Fruit fly (Drosophila melanogaster) whole organism, adult: Measurements from ENCODE around the gene CG31952.

Experiments used
- CG11617 ChIP-seq: fragments of 200-800 bp; sonication (Bioruptor generic); optimal IDR thresholded peaks from 2 replicates; lab custom pipeline; 2017; ENCODE audit warnings: mild to moderate bottlenecking, missing biosample characterization, missing genetic modification reagents, missing genetic modification characterization
- CG12768 ChIP-seq: fragments of 200-800 bp; sonication (Bioruptor generic); optimal IDR thresholded peaks from 2 replicates; lab custom pipeline; 2017; ENCODE audit warnings: missing biosample characterization, missing genetic modification characterization, mild to moderate bottlenecking, moderate library complexity, missing genetic modification reagents
- CG14711 ChIP-seq: fragments of 200-800 bp; sonication (Bioruptor generic); optimal IDR thresholded peaks from 2 replicates; lab custom pipeline; 2018; ENCODE audit warnings: missing biosample characterization, mild to moderate bottlenecking, missing genetic modification characterization, moderate library complexity
- CG1620 ChIP-seq: fragments of 200-800 bp; sonication (Bioruptor generic); optimal IDR thresholded peaks from 2 replicates; lab custom pipeline; 2016; ENCODE audit warnings: missing biosample characterization, missing genetic modification characterization
- CG33017 ChIP-seq: fragments of 200-800 bp; sonication (Bioruptor generic); optimal IDR thresholded peaks from 2 replicates; lab custom pipeline; 2018; ENCODE audit warnings: missing biosample characterization, mild to moderate bottlenecking, missing genetic modification characterization, moderate library complexity
- CG5204 ChIP-seq: fragments of 200-800 bp; sonication (Bioruptor generic); optimal IDR thresholded peaks from 2 replicates; lab custom pipeline; 2016; ENCODE audit warnings: missing biosample characterization, missing genetic modification characterization
- CG7045 ChIP-seq: fragments of 200-800 bp; sonication (Bioruptor generic); optimal IDR thresholded peaks from 2 replicates; lab custom pipeline; 2017; ENCODE audit warnings: missing biosample characterization, mild to moderate bottlenecking, missing genetic modification characterization
- CG7101 ChIP-seq: fragments of 200-800 bp; sonication (Bioruptor generic); optimal IDR thresholded peaks from 2 replicates; lab custom pipeline; 2018; ENCODE audit warnings: missing biosample characterization, mild to moderate bottlenecking, missing genetic modification characterization, moderate library complexity
- Clk ChIP-seq: fragments of 200-800 bp; sonication (Bioruptor generic); optimal IDR thresholded peaks from 2 replicates; lab custom pipeline; 2017; ENCODE audit warnings: missing biosample characterization, missing genetic modification characterization
- Crg-1 ChIP-seq: fragments of 200-800 bp; sonication (Bioruptor generic); optimal IDR thresholded peaks from 2 replicates; lab custom pipeline; 2016; ENCODE audit warnings: missing biosample characterization, missing genetic modification characterization
- Hr96 ChIP-seq: fragments of 200-800 bp; sonication (Bioruptor generic); optimal IDR thresholded peaks from 2 replicates; lab custom pipeline; 2016; ENCODE audit warnings: missing biosample characterization, missing genetic modification characterization
- Mnt ChIP-seq: fragments of 200-800 bp; sonication (Bioruptor generic); optimal IDR thresholded peaks from 2 replicates; lab custom pipeline; 2016; ENCODE audit warnings: missing biosample characterization, mild to moderate bottlenecking, missing genetic modification characterization
- bab1 ChIP-seq: fragments of 200-800 bp; sonication (Bioruptor generic); optimal IDR thresholded peaks from 3 replicates; lab custom pipeline; 2019; ENCODE audit warnings: missing biosample characterization, mild to moderate bottlenecking, missing genetic modification characterization, moderate library complexity
- cic ChIP-seq: fragments of 200-800 bp; sonication (Bioruptor generic); optimal IDR thresholded peaks from 2 replicates; lab custom pipeline; 2017; ENCODE audit warnings: missing biosample characterization, mild to moderate bottlenecking, missing genetic modification characterization, moderate library complexity
- cnc ChIP-seq, 2 experiments: fragments of >200 bp; optimal IDR thresholded peaks; 2 replicates each; lab custom pipeline; 2017
- kay ChIP-seq: fragments of 200-800 bp; sonication (Bioruptor generic); peaks from one replicate; lab custom pipeline; 2016; ENCODE audit warnings: missing biosample characterization, missing genetic modification characterization, borderline replicate concordance
- ovo ChIP-seq: fragments of 200-800 bp; sonication (Bioruptor generic); optimal IDR thresholded peaks from 2 replicates; lab custom pipeline; 2016; ENCODE audit warnings: missing biosample characterization, missing genetic modification characterization
- pad ChIP-seq: fragments of 200-800 bp; sonication (Bioruptor generic); optimal IDR thresholded peaks from 3 replicates; lab custom pipeline; 2017; ENCODE audit warnings: missing biosample characterization, missing genetic modification characterization, mild to moderate bottlenecking, moderate library complexity, missing genetic modification reagents
- tj ChIP-seq: fragments of 200-800 bp; sonication (Bioruptor generic); optimal IDR thresholded peaks from 3 replicates; lab custom pipeline; 2017; ENCODE audit warnings: missing biosample characterization, mild to moderate bottlenecking, missing genetic modification characterization, moderate library complexity
- toe ChIP-seq: fragments of 200-800 bp; sonication (Bioruptor generic); optimal IDR thresholded peaks from 2 replicates; lab custom pipeline; 2016; ENCODE audit warnings: missing biosample characterization, missing genetic modification characterization

Gene CG31952

dm6 chr2L:3441673-3442072 lies 25.2 kb downstream of the CG31952 start:
- TF ChIP-seq CG7101 (tag; lab: Kevin White, UChicago) (no peak), CG7045 (GFP tag; lab: Kevin White, UChicago) (no peak), cnc (optimal IDR thresholded peaks at IDR 0.05; lab: Kevin White, UChicago) (no peak), CG11617 (GFP tag; lab: Kevin White, UChicago) (no peak), toe (no peak), ovo (no peak), CG1620 (GFP tag; lab: Kevin White, UChicago) (no peak), CG5204 (GFP tag; lab: Kevin White, UChicago) (no peak), kay (GFP tag; lab: Kevin White, UChicago) (no peak)

dm6 chr2L:3444789-3445188 lies 28.3 kb downstream of the CG31952 start:
- no peak for TF ChIP-seq cnc (optimal IDR thresholded peaks at IDR 0.05; lab: Kevin White, UChicago)
- TF ChIP-seq CG1620 (GFP tag; lab: Kevin White, UChicago) = no peak
- TF ChIP-seq CG7045 (GFP tag; lab: Kevin White, UChicago) = no peak
- TF ChIP-seq Mnt (GFP tag; lab: Kevin White, UChicago) = no peak
- no peak for TF ChIP-seq Hr96 (GFP tag; lab: Kevin White, UChicago)
- TF ChIP-seq CG33017 = no peak
- no peak for TF ChIP-seq kay (GFP tag; lab: Kevin White, UChicago)
- no peak for TF ChIP-seq Crg-1 (GFP tag; lab: Kevin White, UChicago)
- TF ChIP-seq CG5204 (GFP tag; lab: Kevin White, UChicago) = no peak
- TF ChIP-seq cic (GFP tag; lab: Kevin White, UChicago) = no peak
- no peak for TF ChIP-seq pad (GFP tag; lab: Kevin White, UChicago)
- no peak for TF ChIP-seq toe
- TF ChIP-seq CG11617 (GFP tag; lab: Kevin White, UChicago) = no peak
- no peak for TF ChIP-seq CG7101 (tag; lab: Kevin White, UChicago)
- no peak for TF ChIP-seq CG14711
- TF ChIP-seq tj = no peak
- no peak for TF ChIP-seq bab1
- TF ChIP-seq ovo = no peak
- no peak for TF ChIP-seq CG12768
- TF ChIP-seq Clk (GFP tag; lab: Kevin White, UChicago) = no peak

DNA sequence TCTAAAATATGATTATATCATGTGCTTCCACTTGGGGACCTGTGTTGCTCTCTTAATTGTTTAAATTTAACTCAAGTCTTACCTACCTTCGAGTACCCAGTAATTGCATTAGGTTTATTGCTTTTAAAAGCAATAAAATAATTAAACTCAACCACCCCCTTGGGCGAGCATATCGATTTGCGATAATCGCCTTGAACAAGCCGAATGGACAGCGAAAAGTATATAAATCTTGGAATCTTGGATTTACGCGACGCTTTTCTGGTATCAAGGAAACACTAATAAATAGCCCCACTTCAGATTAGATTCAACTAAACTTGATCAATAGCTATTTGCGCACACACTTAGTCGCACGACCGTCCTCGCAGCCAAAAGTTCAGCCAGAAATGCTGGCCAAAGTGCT lies 29.2 kb downstream of the CG31952 start, which contains the start of gene CG2772:
TSS of gene CG2772 (plus strand) at position 338 of the 400 bp plus-strand sequence.
- TF ChIP-seq toe = no peak
- no peak for TF ChIP-seq Mnt (GFP tag; lab: Kevin White, UChicago)
- peak; percentile 11 for TF ChIP-seq kay (GFP tag; lab: Kevin White, UChicago)
- no peak for TF ChIP-seq CG7101 (tag; lab: Kevin White, UChicago)

- TF ChIP-seq bab1 (peak; percentile 49), CG12768 (no peak)
These were observed 33.2 kb downstream of the CG31952 start, which contains the start of gene Snx1 for dm6 chr2L:3449555-3450320. TSS of gene Snx1 (plus strand) at chr2L:3449683.

DNA sequence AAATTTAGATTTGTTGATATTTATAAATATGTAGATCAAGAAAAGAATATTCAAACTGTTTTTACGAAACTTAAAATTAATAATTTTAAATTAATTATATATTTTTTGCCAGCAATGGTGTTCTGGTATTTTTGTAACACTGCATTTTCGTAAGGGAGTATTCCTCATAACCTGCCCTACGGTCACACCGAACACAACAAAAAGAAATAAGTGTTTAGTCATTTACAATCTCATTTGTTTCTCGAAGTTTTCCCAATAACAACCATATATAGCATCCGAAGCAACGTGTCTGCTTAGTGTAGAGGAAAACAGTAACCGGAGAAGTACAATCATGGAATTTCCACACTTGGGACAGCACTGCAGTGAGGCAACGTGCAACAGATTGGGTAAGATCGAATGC lies 35.8 kb downstream of the CG31952 start, which contains the start of gene CG12795:
TSS of gene CG12795 (plus strand) at position 181 of the 400 bp plus-strand sequence.
- TF ChIP-seq bab1 = peak; percentile 44
- no peak for TF ChIP-seq ovo
- peak in 1 of 2 experiments; percentile 91 for TF ChIP-seq cnc (optimal IDR thresholded peaks at IDR 0.05; lab: Kevin White, UChicago)

- TF ChIP-seq CG7101 (tag; lab: Kevin White, UChicago) (peak; percentile 84), ovo (peak; percentile 48), kay (GFP tag; lab: Kevin White, UChicago) (no peak), CG7045 (GFP tag; lab: Kevin White, UChicago) (peak; percentile 66), Mnt (GFP tag; lab: Kevin White, UChicago) (peak; percentile 77), Hr96 (GFP tag; lab: Kevin White, UChicago) (no peak), tj (peak; percentile 54), cic (GFP tag; lab: Kevin White, UChicago) (peak; percentile 15), CG14711 (peak; percentile 73), pad (GFP tag; lab: Kevin White, UChicago) (peak; percentile 77), bab1 (peak; percentile 43), CG12768 (peak; percentile 83), Clk (GFP tag; lab: Kevin White, UChicago) (peak; percentile 70), Crg-1 (GFP tag; lab: Kevin White, UChicago) (peak; percentile 85), CG11617 (GFP tag; lab: Kevin White, UChicago) (peak; percentile 62), toe (no peak), CG5204 (GFP tag; lab: Kevin White, UChicago) (no peak), CG1620 (GFP tag; lab: Kevin White, UChicago) (peak; percentile 75), CG33017 (peak; percentile 74), cnc (optimal IDR thresholded peaks at IDR 0.05; lab: Kevin White, UChicago) (no peak)
These were observed 40.5 kb downstream of the CG31952 start, which contains the start of the genes Cog3 and Sec5 for dm6 chr2L:3457007-3457406. TSS of gene Cog3 (minus strand) at chr2L:3457064. TSS of gene Sec5 (plus strand) at chr2L:3457302.

DNA sequence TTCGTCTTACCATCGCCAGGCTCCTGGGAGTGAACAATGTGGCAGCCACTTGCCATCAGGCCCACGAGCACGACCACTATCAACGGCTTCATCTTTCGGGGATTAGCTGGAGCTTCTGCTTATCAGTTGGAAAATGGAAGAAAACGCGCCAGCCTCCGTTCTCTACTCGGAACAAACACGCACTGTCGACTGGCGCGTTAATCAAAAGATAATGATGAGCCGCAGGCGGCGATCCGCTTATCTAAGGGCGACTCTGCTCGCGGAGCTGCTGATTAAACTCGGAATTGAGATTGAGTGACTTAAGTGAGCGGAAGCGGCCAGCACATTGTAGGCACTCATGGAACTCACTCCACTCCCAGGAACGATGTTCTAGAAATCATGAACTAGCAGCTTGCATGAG lies 45.3 kb downstream of the CG31952 start, which contains the start of gene CG3246:
TSS of gene CG3246 (minus strand) at position 193 of the 400 bp plus-strand sequence.
- peak; percentile 0 for TF ChIP-seq Mnt (GFP tag; lab: Kevin White, UChicago)
- TF ChIP-seq CG5204 (GFP tag; lab: Kevin White, UChicago) = no peak
